Worm (Caenorhabditis elegans) whole organism, L4/young adult: Measurements from ENCODE around the gene mrpl-39.
"Not testable (repeated sequence)": the region's sequence is repeated elsewhere in the genome, so short reads cannot be mapped to it uniquely, and the experiment has no call there.

Source experiments
- W03F9.2 ChIP-seq: fragments of 150-350 bp; optimal IDR thresholded peaks from 2 replicates; lab custom pipeline; 2014; ENCODE audit warnings: missing biosample characterization, missing genetic modification characterization
- dao-5 ChIP-seq: sonication (generic microtip); optimal IDR thresholded peaks from 2 replicates; lab custom pipeline; 2016; ENCODE audit warnings: missing genotype, missing genetic modification characterization, moderate library complexity, missing compliant biosample characterization
- him-1 ChIP-seq: sonication (generic microtip); optimal IDR thresholded peaks from 2 replicates; lab custom pipeline; 2016; ENCODE audit warnings: missing genotype, missing genetic modification reagents, missing genetic modification characterization, missing compliant biosample characterization

mrpl-39 gene

DNA sequence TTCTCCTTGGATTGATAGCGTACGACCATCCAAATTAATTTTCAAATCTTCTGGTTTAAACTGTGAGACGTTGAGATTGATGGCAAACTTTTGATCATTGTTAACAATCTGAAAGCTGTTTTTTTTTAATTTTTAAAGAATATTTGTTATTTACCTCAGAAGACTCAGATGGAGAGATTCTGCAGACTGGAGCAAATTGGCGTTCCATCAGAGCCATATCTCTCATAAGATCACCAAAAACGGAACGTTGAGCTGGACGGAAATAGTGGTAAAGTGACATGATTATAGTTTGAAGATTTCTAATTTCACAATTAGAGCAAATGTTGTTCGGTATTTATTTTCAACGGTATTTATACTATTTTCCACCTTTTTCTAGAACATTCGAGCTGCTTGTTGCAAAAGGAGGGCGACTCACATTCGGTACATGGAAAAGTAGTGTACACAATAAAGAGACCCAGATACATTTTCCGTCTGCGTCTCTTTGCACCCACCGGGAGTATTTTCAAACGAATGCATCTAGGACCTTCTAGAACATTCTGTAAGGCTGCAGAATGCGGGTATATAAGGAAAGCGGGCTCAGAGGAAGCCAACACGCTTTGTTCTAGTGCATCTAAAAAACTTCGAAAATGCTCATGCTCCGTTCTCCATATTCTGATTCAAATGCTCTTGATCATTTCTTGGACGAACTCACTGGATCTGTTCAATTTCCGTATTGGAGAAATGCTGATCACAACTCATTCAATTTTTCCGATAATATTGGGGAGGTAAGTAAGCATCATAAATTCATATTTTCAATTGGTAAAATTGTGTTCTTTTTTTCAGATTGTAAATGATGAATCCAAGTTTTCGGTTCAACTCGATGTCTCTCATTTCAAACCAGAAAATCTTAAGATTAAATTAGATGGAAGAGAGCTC lies 16.5 kb upstream of the mrpl-39 start, which contains the start of the genes hsp-16.2 and hsp-16.41:
hsp-16.2 (minus strand) TSS at position 313 of the 915 bp plus-strand sequence.
hsp-16.41 (plus strand) TSS at position 534 of the 915 bp plus-strand sequence.
- TF ChIP-seq dao-5: no peak
- peak; percentile 6 for TF ChIP-seq W03F9.2 (tag; lab: Kevin White, UChicago)

DNA sequence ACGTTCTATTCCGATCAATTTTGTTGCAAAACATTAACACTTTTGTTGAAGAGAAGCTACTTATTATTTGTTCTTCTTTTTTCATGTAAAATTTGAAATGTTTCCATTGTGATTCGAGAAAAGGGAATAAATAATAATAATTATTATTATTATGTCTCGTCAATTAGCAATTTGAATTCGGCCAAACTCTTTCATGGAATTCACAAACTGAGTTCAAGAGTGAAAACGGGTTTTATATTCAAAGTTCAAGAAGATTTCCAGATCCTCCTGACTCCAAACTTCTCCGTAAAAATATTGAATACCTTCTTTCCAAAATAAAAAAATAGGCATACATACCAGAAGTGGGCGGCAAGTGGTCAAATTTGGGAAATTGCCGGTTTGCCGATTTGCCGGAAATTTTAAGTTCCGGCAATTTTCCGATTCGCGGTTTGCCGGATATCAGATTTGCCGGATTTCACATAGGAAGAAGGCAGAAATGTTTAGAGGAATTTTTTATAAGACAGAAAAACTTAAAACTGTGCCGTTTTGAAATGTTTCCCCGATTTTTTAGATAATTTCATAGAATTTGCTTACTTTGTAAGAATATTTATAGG lies 15.6 kb upstream of the mrpl-39 start:
- TF ChIP-seq dao-5 (no peak), W03F9.2 (tag; lab: Kevin White, UChicago) (no peak), him-1 (tag; lab: Kevin White, UChicago) (no peak)

DNA sequence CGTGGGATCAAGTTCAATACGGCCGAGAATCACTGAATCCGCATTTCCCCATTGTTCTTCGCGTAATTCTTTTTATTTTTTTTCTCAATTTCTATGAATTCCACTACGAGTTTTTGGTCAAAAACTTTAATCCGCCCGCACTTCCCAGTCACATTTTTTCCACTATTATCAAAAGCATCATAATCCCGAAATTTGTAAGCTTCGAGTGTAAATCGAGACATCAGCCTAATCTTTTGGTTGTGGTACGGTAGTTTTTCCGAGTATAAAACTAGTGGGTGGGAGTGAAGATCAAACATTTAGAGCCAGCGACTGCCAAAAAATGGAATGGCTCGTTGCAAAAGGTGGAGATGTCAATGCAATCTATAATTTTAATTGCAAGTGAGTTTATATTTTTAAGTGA lies 14.2 kb upstream of the mrpl-39 start, which contains the start of gene srt-42:
srt-42 (plus strand) TSS at position 301 of the 400 bp plus-strand sequence.
- no peak for TF ChIP-seq dao-5

DNA sequence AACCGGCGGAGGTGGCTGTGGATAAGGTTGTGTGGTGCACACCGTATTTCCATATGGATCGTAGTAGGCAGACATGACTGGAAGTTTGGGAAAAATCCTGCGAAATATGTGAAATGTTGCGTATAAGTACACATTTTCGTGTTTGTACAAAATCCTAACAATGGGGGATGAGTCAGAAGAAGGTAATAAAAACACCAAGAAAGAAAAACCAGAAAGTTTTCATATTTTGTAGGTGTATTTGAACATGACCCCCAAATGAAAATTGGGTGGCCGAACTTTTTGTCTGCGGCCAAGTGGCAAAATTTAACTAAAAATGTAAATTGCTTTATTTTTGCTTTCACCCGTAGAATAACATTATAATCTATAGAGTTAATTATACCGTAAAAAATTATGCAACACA lies 10.3 kb upstream of the mrpl-39 start, which contains the start of gene Y46H3A.4:
Y46H3A.4 (minus strand) TSS at position 101 of the 400 bp plus-strand sequence.
- TF ChIP-seq him-1 (tag; lab: Kevin White, UChicago) (no peak), dao-5 (no peak), W03F9.2 (tag; lab: Kevin White, UChicago) (no peak)

DNA sequence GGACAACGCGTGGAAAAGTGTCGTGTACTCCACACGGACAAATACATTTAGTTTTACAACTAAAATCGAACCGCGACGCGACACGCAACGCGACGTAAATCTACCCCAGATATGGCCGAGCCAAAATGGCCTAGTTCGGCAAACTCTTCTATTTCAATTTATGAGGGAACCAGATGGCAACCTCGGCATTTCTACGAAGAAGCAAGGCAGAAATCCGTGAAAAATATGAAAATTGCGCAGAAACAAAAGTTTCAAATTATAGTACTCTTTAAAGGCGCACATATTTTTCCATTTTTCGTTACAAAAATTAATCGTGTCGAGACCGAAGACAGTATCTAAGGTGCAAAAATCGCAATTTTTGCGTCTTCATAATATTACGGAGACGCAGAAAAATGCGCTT lies 6.6 kb upstream of the mrpl-39 start, which contains the start of gene Y46H3A.5:
Y46H3A.5 (minus strand) TSS at position 101 of the 400 bp plus-strand sequence.
- not testable (repeated sequence) for TF ChIP-seq dao-5; him-1 (tag; lab: Kevin White, UChicago); W03F9.2 (tag; lab: Kevin White, UChicago)

DNA sequence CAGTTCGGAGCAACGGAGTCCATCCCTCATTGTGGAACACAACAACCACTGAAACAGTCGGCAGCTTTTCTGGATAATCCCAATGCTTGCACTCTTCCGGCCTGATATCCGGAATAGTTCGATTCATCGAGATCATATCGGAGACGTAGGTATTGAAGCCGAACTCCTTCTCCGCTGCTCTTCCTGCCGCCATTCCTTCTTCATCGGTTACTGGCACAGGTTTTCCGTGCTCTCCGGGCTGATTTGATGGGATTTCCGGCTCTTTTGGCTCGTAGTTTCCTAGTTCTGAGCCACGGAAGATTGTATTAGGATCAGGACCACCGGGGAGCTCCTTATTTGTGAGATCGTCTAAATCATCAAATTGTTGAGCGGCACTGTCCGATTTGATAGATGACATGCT lies 1.4 kb upstream of the mrpl-39 start:
- TF ChIP-seq W03F9.2 (tag; lab: Kevin White, UChicago): no peak
- no peak for TF ChIP-seq him-1 (tag; lab: Kevin White, UChicago)
- no peak for TF ChIP-seq dao-5

DNA sequence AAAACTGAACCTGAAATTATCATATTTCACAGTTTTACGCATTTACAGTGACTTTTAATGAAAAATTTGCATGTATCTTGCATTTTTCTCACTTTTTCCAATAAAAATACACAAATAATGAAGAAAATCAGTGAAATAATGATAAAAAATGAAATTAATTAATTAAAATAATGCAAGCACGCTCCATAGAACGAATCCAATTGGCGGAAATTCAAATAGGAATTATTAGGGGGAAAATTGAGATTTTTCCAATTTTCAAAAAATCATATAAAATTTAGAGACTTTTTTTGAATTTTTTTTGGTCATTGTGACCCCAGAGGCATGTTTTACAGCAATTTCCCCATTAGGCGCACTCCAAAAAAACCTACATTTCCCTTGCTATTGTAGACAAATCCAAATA lies 630 bp upstream of the mrpl-39 start:
- TF ChIP-seq him-1 (tag; lab: Kevin White, UChicago): no peak
- TF ChIP-seq dao-5: no peak
- TF ChIP-seq W03F9.2 (tag; lab: Kevin White, UChicago): no peak

DNA sequence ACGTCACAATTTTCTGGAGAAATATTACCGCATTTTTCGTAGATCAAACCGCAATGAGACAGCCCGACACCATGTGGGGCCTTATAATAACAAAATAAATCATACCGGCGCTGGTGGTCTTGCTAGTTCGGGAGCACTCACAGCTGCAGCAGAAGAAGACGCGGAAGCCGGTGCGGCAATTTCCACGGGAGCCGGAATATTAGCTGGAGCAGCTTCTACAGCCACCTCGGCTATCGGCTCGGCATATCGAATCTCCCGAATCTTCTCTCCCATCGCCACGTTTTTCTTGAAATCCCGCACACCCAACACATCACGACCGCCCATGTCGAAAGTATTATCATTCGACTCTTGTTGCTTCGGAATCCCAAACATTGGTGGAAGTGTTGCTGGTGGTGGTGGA lies 3.1 kb downstream of the mrpl-39 start:
- TF ChIP-seq him-1 (tag; lab: Kevin White, UChicago) (no peak), W03F9.2 (tag; lab: Kevin White, UChicago) (no peak), dao-5 (no peak)

DNA sequence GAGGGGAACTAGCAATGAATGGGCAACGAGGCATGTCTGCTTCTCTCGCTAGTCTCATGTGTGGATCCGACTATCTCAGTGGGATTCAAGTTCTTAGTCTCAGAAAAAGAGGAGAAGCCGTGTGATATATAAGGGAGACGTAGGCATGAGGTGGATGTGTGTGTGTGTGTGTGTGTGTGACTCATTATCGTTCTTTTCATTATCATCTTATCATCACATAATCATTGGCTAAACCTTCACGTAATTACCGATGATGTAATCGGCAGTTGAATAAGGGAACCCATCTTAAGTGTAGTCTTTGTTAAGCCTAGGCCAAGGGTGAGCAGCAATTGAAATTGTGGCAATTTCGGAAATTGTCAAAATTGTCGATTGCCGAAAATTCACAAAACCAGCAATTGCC lies 8.6 kb downstream of the mrpl-39 start, which contains the start of gene Y32G9B.1:
Y32G9B.1 (minus strand) TSS at position 101 of the 400 bp plus-strand sequence.
- TF ChIP-seq dao-5: no peak
- TF ChIP-seq him-1 (tag; lab: Kevin White, UChicago): no peak
- TF ChIP-seq W03F9.2 (tag; lab: Kevin White, UChicago): no peak

DNA sequence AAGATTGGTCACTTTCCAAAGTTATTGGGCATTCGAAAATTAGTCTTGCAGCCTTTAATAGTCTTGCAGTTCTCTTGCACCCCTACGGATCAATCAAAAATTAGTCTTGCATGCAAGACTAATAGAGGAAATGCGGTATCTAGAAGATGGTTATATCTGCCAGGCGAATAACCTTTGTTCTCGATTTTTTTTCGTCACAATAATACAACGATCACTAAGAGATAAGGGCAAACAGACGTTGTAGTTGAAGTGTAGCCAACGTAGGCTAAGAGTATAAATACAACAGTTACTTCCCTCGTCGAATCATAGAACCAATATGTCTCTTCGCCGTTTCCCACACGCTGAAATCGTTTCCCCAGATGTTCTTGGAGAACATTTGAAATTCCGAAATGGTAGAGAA lies 20.4 kb downstream of the mrpl-39 start, which contains the start of gene T10B5.8:
T10B5.8 (plus strand) TSS at position 301 of the 400 bp plus-strand sequence.
- TF ChIP-seq dao-5: no peak
- TF ChIP-seq him-1 (tag; lab: Kevin White, UChicago): no peak
- TF ChIP-seq W03F9.2 (tag; lab: Kevin White, UChicago): no peak

DNA sequence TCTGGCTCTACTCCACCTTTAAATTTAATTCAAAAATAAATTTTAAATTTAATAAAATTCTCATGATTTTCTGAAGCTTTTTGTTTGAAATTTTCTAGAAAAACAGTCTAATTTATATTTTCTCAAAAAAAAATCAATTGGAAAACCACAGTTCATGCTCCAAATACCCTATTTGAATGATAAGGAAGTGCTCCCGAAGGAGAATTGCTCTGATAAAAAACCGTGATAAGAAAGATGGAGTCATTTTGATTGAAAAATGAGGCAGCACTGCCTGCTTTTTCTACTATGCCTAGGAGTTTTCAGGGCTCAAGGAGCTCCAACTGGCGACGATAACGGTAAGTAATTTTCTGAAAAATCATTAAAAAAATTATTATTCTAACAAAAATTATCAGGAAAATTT lies 24.6 kb downstream of the mrpl-39 start, which contains the start of gene T10B5.7:
T10B5.7 (plus strand) TSS at position 225 of the 400 bp plus-strand sequence.
- no peak for TF ChIP-seq dao-5
- TF ChIP-seq him-1 (tag; lab: Kevin White, UChicago): no peak
- no peak for TF ChIP-seq W03F9.2 (tag; lab: Kevin White, UChicago)

DNA sequence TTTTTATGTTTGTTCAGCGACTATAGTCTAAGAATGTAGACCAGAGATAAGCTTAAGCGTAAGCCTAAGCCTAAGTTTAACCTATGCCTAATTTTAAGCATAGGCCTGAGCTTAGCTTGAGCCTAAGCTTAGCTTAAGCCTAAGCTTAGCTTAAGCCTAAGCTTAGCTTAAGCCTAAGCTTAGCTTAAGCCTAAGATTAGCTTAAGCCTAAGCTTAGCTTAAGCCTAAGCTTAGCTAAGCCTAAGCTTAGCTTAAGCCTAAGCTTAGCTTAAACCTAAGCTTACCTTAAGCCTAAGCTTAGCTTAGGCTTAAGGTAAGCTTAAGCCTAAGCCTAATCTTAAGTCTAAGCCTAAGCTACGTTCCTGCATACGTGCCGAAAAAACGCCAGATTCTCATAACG lies 27.2 kb downstream of the mrpl-39 start:
- no peak for TF ChIP-seq dao-5
- no peak for TF ChIP-seq him-1 (tag; lab: Kevin White, UChicago)
- no peak for TF ChIP-seq W03F9.2 (tag; lab: Kevin White, UChicago)

DNA sequence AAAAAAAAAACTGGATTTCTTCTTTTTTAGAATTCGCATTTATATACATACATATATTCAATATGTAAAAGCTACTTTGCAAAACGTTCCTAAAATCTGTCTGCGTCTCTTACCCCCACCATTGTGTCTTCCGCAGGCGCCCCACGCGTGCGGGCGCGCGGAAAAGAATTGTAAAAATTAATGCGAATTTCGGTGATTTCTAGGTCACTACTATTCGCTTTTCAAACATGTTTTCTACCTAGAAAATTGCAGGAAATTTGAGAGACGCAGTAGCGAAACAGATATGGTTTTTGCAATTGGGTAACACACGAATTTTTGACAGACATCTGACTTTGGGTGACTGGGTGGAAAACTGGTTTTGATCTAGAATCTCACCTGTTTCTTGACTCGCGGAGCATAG lies 33.7 kb downstream of the mrpl-39 start:
- TF ChIP-seq dao-5 (no peak), him-1 (tag; lab: Kevin White, UChicago) (no peak), W03F9.2 (tag; lab: Kevin White, UChicago) (no peak)

DNA sequence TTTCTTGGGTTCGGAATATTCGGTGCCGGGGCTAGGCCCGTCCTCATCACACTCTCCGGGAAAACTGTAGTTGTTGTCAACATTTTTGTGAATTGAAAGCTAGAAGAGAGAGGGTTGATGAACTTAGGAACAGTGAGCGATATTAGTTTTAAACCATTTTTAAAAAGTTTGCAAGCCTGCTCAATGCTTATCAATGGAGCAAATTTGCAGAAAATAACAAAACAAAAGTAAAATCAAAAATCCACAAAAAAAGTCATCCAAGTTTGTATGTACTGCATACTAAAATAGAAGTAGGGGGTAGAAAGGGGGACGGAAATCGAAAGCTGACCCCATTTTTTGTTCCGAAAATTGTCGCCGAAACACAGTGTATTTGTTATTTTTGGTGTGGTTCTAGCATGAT lies 34.8 kb downstream of the mrpl-39 start, which contains the start of gene T10B5.10:
T10B5.10 (minus strand) TSS at position 101 of the 400 bp plus-strand sequence.
- no peak for TF ChIP-seq him-1 (tag; lab: Kevin White, UChicago)
- TF ChIP-seq dao-5: no peak
- TF ChIP-seq W03F9.2 (tag; lab: Kevin White, UChicago): no peak
